Worm (Caenorhabditis elegans) whole organism, late embryonic: ENCODE results near the gene mth-1.

Experiments
- C08G9.2 ChIP-seq: sonication (generic microtip); optimal IDR thresholded peaks from 2 replicates; lab custom pipeline; 2016; ENCODE audit warnings: mild to moderate bottlenecking, missing genetic modification characterization, moderate library complexity, missing compliant biosample characterization
- elt-2 ChIP-seq: sonication (generic microtip); optimal IDR thresholded peaks from 2 replicates; lab custom pipeline; 2016; ENCODE audit warnings: missing genetic modification reagents, missing genetic modification characterization, missing compliant biosample characterization
- sox-2 ChIP-seq: fragments of 200-800 bp; sonication (Bioruptor generic); IDR thresholded peaks from 2 replicates; pipeline ENCODE4 v1.3.6; 2022; ENCODE audit warnings: missing genetic modification reagents, missing genetic modification characterization, missing compliant biosample characterization
- sox-4 ChIP-seq: sonication (generic microtip); optimal IDR thresholded peaks from 2 replicates; lab custom pipeline; 2017; ENCODE audit warnings: mild to moderate bottlenecking, missing genetic modification characterization, inconsistent platforms, missing compliant biosample characterization
- unc-86 ChIP-seq: sonication (generic microtip); optimal IDR thresholded peaks from 2 replicates; lab custom pipeline; 2016; ENCODE audit warnings: missing genetic modification characterization, missing compliant biosample characterization

ce11 chrII:4178838-4179237 is 24.7 kb downstream of the mth-1 start, which contains the start of gene R03H10.7:
- TF ChIP-seq sox-4 (no peak), C08G9.2 (tag; lab: Kevin White, UChicago) (no peak), elt-2 (tag; lab: Kevin White, UChicago) (no peak), unc-86 (tag; lab: Kevin White, UChicago) (no peak), sox-2 (GFP tag; lab: Robert Waterston, UW) (no peak)
